Fruit fly (Drosophila melanogaster) S2 (cell line): Measurements from ENCODE around the gene PIP82.

ENCODE experiments used
- CG8478 ChIP-seq: fragments of >200 bp; optimal IDR thresholded peaks from 2 replicates; lab custom pipeline; 2018
- CTCF ChIP-seq, 2 experiments: fragments of >200 bp; optimal IDR thresholded peaks; 2 replicates each; lab custom pipeline; 2018

- no peak for TF ChIP-seq CG8478
- TF ChIP-seq CTCF (optimal IDR thresholded peaks at IDR 0.05; lab: Kevin White, UChicago) = no peak
Measured at dm6 chrX:8489048-8489447, 40.5 kb downstream of the PIP82 start, which contains the start of gene CG33181.
